Fruit fly (Drosophila melanogaster): ENCODE data around the gene PGRP-LC.

The PGRP-LC gene

dm6 chr3L:9357830-9358712, 19.5 kb downstream of the PGRP-LC start (continued):
- TF ChIP-seq al (GFP tag; IDR thresholded peaks at IDR 0.05), result no peak
- TF ChIP-seq lmd (GFP tag; IDR thresholded peaks at IDR 0.05), result no peak
- no peak for TF ChIP-seq D (optimal IDR thresholded peaks at IDR 0.05)
- TF ChIP-seq D (GFP tag; optimal IDR thresholded peaks at IDR 0.05), result no peak
- no peak for TF ChIP-seq wdn (GFP tag; IDR thresholded peaks at IDR 0.05)
- TF ChIP-seq Sry-δ (GFP tag; optimal IDR thresholded peaks at IDR 0.05), result no peak
- no peak for TF ChIP-seq Bteb2 (GFP tag; optimal IDR thresholded peaks at IDR 0.05)
- TF ChIP-seq cg (GFP tag; optimal IDR thresholded peaks at IDR 0.05), result peak; percentile 82
- TF ChIP-seq Tbp (GFP tag; optimal IDR thresholded peaks at IDR 0.05), result no peak
- TF ChIP-seq CG6854 (GFP tag; optimal IDR thresholded peaks at IDR 0.05), result no peak
- no peak for TF ChIP-seq pzg (GFP tag; optimal IDR thresholded peaks at IDR 0.05)
- TF ChIP-seq cad (GFP tag; optimal IDR thresholded peaks at IDR 0.05), result no peak
- no peak for TF ChIP-seq Hr3 (GFP tag; optimal IDR thresholded peaks at IDR 0.05)
- no peak for TF ChIP-seq vfl (GFP tag; optimal IDR thresholded peaks at IDR 0.05)
- TF ChIP-seq Kr (GFP tag; optimal IDR thresholded peaks at IDR 0.05), result no peak
- TF ChIP-seq CG17328 (GFP tag; IDR thresholded peaks at IDR 0.05), result no peak
- TF ChIP-seq Hey (tag; optimal IDR thresholded peaks at IDR 0.05), result peak; percentile 74
- no peak for TF ChIP-seq Stat92E (GFP tag; optimal IDR thresholded peaks at IDR 0.05)
- TF ChIP-seq CG34376 (GFP tag; optimal IDR thresholded peaks at IDR 0.05), result peak; percentile 58
- no peak for TF ChIP-seq CG2202 (tag; optimal IDR thresholded peaks at IDR 0.05)
- TF ChIP-seq nmo (GFP tag; optimal IDR thresholded peaks at IDR 0.05), result no peak
- TF ChIP-seq Nf-YB (GFP tag; optimal IDR thresholded peaks at IDR 0.05), result no peak
- no peak for TF ChIP-seq CG7839 (tag; optimal IDR thresholded peaks at IDR 0.05)
- TF ChIP-seq CG11723 (GFP tag; optimal IDR thresholded peaks at IDR 0.05), result no peak
- no peak for TF ChIP-seq gt (GFP tag; IDR thresholded peaks at IDR 0.05)
- TF ChIP-seq CG6254 (GFP tag; optimal IDR thresholded peaks at IDR 0.05), result peak; percentile 3
- no peak for TF ChIP-seq Optix (GFP tag; IDR thresholded peaks at IDR 0.05)
- TF ChIP-seq Lhr (GFP tag; optimal IDR thresholded peaks at IDR 0.05), result no peak
- no peak for TF ChIP-seq eve (GFP tag; optimal IDR thresholded peaks at IDR 0.05)
- TF ChIP-seq fu2 (GFP tag; optimal IDR thresholded peaks at IDR 0.05), result no peak
- TF ChIP-seq stc (GFP tag; IDR thresholded peaks at IDR 0.05), result 0 out of 2 replicates have a peak, but pooled peaks have one; percentile 19
- peak; percentile 25 for TF ChIP-seq twi (tag; optimal IDR thresholded peaks at IDR 0.05)
- no peak for TF ChIP-seq CG1233 (GFP tag; optimal IDR thresholded peaks at IDR 0.05)
- TF ChIP-seq CG10209 (GFP tag; optimal IDR thresholded peaks at IDR 0.05), result no peak
- no peak for TF ChIP-seq CG10274 (GFP tag; optimal IDR thresholded peaks at IDR 0.05)
- no peak for TF ChIP-seq CG16813 (GFP tag; IDR thresholded peaks at IDR 0.05; ENCODE audit: partially characterized antibody)
- no peak for TF ChIP-seq CG2875 (GFP tag; optimal IDR thresholded peaks at IDR 0.05)
- TF ChIP-seq nau (GFP tag; optimal IDR thresholded peaks at IDR 0.05), result no peak
- TF ChIP-seq Asciz (GFP tag; optimal IDR thresholded peaks at IDR 0.05), result no peak
- TF ChIP-seq CG8765 (GFP tag; IDR thresholded peaks at IDR 0.05), result no peak
- no peak for TF ChIP-seq CG33557 (GFP tag; optimal IDR thresholded peaks at IDR 0.05)
- no peak for TF ChIP-seq ind (GFP tag; optimal IDR thresholded peaks at IDR 0.05)
- TF ChIP-seq Gsc (GFP tag; IDR thresholded peaks at IDR 0.05), result no peak
- peak; percentile 60 for TF ChIP-seq CG12769 (tag; optimal IDR thresholded peaks at IDR 0.05)
- peak; percentile 6 for TF ChIP-seq sqz (GFP tag; optimal IDR thresholded peaks at IDR 0.05)
- no peak for TF ChIP-seq CG43689 (GFP tag; IDR thresholded peaks at IDR 0.05)
- TF ChIP-seq CG7987 (GFP tag; optimal IDR thresholded peaks at IDR 0.05), result no peak
- no peak for TF ChIP-seq CG8281 (tag; optimal IDR thresholded peaks at IDR 0.05)
- no peak for TF ChIP-seq CG6813 (GFP tag; optimal IDR thresholded peaks at IDR 0.05)
